Worm (Caenorhabditis elegans) whole organism, early embryonic: ENCODE measurements around the gene srab-23.

Source experiments
- F13C5.2 ChIP-seq: sonication (generic microtip); optimal IDR thresholded peaks from 2 replicates; lab custom pipeline; 2017; ENCODE audit warnings: mild to moderate bottlenecking, missing genetic modification characterization, inconsistent platforms, missing compliant biosample characterization
- ama-1 ChIP-seq: fragments of 150-350 bp; optimal IDR thresholded peaks from 2 replicates; lab custom pipeline; 2014

DNA sequence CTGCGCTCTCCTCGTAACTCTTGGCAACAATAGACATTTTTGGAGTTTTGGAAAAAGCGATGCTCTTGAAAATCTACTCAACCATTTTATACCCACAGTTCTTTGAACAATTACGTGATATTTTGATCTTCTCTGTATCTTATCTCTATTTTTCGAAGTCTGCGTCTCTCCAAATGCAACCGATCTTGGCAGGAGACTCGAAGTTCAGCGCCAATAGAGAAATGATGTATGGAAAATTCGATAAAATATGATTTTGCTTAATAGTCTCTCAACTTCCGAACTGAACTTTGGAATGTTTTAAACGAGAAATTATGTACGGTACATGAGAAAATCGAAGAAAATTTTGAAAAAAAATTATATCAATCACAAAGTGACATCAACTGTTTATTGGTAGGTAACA, 14.7 kb upstream of the srab-23 start, which contains the start of gene comt-4:
- TF ChIP-seq F13C5.2 (tag; lab: Kevin White, UChicago) = no peak
- TF ChIP-seq ama-1 = no peak
